Worm (Caenorhabditis elegans): Measurements from ENCODE around the gene T21D12.11.

Gene T21D12.11

DNA sequence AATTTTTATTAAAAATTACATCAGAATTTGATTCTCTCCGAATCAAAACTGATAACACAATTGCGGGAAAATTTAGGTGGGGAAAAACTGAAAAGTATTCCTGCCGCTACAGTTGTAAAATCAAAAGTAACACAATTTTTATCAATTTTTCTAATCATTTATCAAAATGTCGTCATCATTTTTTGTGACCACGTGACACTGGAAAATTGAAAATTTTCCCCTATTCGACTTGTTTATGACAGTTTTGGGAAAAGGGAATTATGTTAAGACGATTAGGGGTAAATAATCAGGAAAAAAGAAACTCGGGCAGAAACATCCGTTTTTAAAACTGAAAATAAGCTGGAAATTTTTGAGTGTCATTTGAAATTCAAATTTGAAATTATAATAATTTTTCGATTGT lies 27.6 kb downstream of the T21D12.11 start (continued):
- TF ChIP-seq ama-1 (optimal IDR thresholded peaks at IDR 0.05) (no peak), nhr-41 (GFP tag; IDR thresholded peaks at IDR 0.05) (no peak), T20F7.1 (GFP tag; optimal IDR thresholded peaks at IDR 0.05) (no peak), ceh-82 (tag; optimal IDR thresholded peaks at IDR 0.05) (no peak), dpl-1 (GFP tag; optimal IDR thresholded peaks at IDR 0.05) (no peak)

DNA sequence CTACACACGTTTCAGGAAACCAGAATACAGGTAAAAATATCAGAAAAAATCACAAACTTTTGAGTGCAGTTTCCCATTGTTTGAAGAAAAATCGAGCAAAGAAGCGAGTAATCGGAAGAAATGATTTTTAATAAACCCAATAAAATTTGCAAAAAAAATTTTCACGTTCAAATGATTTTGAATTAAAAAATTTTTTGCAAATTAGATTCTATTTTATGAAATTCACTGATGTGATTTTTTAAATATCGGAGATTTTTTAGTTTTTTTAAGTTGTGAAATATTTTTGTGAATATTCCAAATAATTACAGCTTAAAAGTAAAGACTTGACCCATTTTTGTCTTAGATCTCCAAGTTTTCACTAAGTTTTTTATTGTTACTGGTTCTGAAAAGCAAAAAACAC lies 29.0 kb downstream of the T21D12.11 start, which contains the start of gene pnp-1:
TSS of gene pnp-1 (minus strand) at position 101 of the 400 bp plus-strand sequence.
- TF ChIP-seq lin-13 (GFP tag; optimal IDR thresholded peaks at IDR 0.05) (no peak), T26A8.4 (GFP tag; IDR thresholded peaks at IDR 0.05) (no peak), D1046.2 (GFP tag; IDR thresholded peaks at IDR 0.05) (no peak), madf-5 (GFP tag; IDR thresholded peaks at IDR 0.05) (no peak), Y105C5A.15 (GFP tag; IDR thresholded peaks at IDR 0.05) (no peak), mep-1 (tag; optimal IDR thresholded peaks at IDR 0.05) (no peak), Y75B8A.6 (GFP tag; IDR thresholded peaks at IDR 0.05) (no peak), unc-39 (tag; optimal IDR thresholded peaks at IDR 0.05) (no peak), nhr-237 (tag; optimal IDR thresholded peaks at IDR 0.05) (no peak), lim-7 (GFP tag; IDR thresholded peaks at IDR 0.05) (no peak)

DNA sequence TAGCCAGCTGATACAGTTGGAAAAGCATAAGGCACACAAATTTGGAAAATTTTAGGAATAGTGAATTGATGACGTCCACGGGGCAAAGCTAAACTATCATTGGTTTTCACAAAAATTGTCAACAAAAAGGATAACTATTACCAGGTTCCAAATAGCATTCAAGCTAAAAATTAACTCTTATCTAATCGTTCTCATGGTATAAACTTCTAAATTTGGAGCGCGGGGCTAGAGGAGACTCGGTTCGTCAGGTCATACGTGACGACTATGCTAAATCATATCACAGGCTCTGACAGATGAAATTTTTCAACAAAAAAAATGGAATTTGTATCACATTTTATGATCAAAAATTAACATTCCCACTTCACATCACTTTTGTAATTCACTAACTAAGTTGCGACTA lies 30.0 kb downstream of the T21D12.11 start:
- TF ChIP-seq nhr-237 (tag; optimal IDR thresholded peaks at IDR 0.05), result no peak
- no peak for TF ChIP-seq php-3 (GFP tag; IDR thresholded peaks at IDR 0.05)
- no peak for TF ChIP-seq T26A8.4 (GFP tag; IDR thresholded peaks at IDR 0.05)
- no peak for TF ChIP-seq spr-3 (GFP tag; optimal IDR thresholded peaks at IDR 0.05)
- no peak for TF ChIP-seq F44E2.7 (GFP tag; IDR thresholded peaks at IDR 0.05)
- no peak for TF ChIP-seq lin-1 (GFP tag; IDR thresholded peaks at IDR 0.05)
- TF ChIP-seq daf-19 (GFP tag; conservative IDR thresholded peaks at IDR 0.05), result no peak
- TF ChIP-seq arid-1 (GFP tag; conservative IDR thresholded peaks at IDR 0.05), result no peak
- TF ChIP-seq ZK546.5 (tag; optimal IDR thresholded peaks at IDR 0.05), result no peak
- TF ChIP-seq hmg-1.1 (GFP tag; IDR thresholded peaks at IDR 0.05), result no peak

DNA sequence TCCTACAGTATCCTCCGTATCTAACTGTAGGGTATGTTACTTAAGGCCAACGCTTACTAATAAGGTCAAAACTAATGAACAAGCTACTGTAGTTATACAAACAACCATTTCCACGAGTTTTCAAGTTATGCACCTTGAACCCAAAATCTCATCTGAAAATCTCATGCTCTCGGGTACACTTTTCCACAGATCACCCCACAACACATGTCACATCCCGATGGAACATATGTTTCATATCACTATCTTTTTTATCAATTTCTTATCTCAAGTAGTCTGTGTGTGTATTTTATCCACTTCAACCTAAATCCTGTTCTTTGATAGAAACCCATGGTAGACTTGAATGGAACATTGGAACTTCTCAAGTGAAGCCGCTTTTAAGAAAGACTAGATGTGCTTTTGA lies 31.1 kb downstream of the T21D12.11 start:
- TF ChIP-seq hlh-30 (tag; optimal IDR thresholded peaks at IDR 0.05; ENCODE audit: insufficient read depth) (peak; percentile 36), mxl-3 (GFP tag; optimal IDR thresholded peaks at IDR 0.05) (peak; percentile 55), hlh-11 (tag; optimal IDR thresholded peaks at IDR 0.05) (peak; percentile 45), nhr-28 (tag; optimal IDR thresholded peaks at IDR 0.05) (peak; percentile 67), unc-62 (GFP tag; optimal IDR thresholded peaks at IDR 0.05 in 1 of 2) (peak in 1 of 2 experiments; percentile 72), unc-62 (tag; optimal IDR thresholded peaks at IDR 0.05) (no peak), ces-1 (GFP tag; optimal IDR thresholded peaks at IDR 0.05) (no peak), D1046.2 (GFP tag; IDR thresholded peaks at IDR 0.05) (no peak)

DNA sequence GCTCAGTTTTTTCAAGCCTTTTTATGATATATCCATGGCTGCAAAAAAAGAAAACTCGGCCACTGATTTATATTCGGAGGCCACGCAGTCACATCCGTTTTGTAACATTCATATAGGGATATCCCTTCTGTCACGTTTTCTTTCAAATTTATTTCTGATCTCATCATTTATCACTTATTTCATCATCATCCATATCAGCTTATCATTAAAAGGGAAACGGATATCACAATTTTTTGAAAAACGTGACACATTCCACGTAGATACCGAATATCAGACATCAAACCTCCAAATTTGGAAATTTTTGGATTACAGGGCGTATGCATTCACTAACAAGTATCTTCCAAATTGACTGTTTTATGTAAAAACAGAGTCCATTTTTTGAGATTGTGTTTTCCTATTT lies 33.5 kb downstream of the T21D12.11 start:
- TF ChIP-seq lin-15B (tag; optimal IDR thresholded peaks at IDR 0.05), result no peak
- no peak for TF ChIP-seq fos-1 (tag; optimal IDR thresholded peaks at IDR 0.05)
- TF ChIP-seq nhr-41 (GFP tag; IDR thresholded peaks at IDR 0.05), result no peak
- peak in 1 of 2 experiments; percentile 85 for TF ChIP-seq unc-62 (GFP tag; optimal IDR thresholded peaks at IDR 0.05 in 1 of 2)
- no peak for TF ChIP-seq unc-62 (tag; optimal IDR thresholded peaks at IDR 0.05)
- TF ChIP-seq D1046.2 (GFP tag; IDR thresholded peaks at IDR 0.05), result no peak
- TF ChIP-seq fkh-10 (GFP tag; optimal IDR thresholded peaks at IDR 0.05), result no peak
- peak; percentile 17 to 67 for TF ChIP-seq mdl-1 (tag; optimal IDR thresholded peaks at IDR 0.05)
- TF ChIP-seq nhr-25 (tag; optimal IDR thresholded peaks at IDR 0.05; ENCODE audit: borderline replicate concordance, insufficient read depth), result no peak
- no peak for TF ChIP-seq duxl-1 (tag; optimal IDR thresholded peaks at IDR 0.05; ENCODE audit: poor library complexity)
- TF ChIP-seq zfp-2 (tag; optimal IDR thresholded peaks at IDR 0.05), result no peak
- TF ChIP-seq daf-8 (GFP tag; IDR thresholded peaks at IDR 0.05), result no peak
- TF ChIP-seq nhr-76 (tag; optimal IDR thresholded peaks at IDR 0.05), result no peak
- no peak for TF ChIP-seq nhr-237 (tag; optimal IDR thresholded peaks at IDR 0.05)
- no peak for TF ChIP-seq nhr-48 (tag; optimal IDR thresholded peaks at IDR 0.05)
- TF ChIP-seq arid-1 (GFP tag; conservative IDR thresholded peaks at IDR 0.05), result no peak
- no peak for TF ChIP-seq T20F7.1 (GFP tag; optimal IDR thresholded peaks at IDR 0.05)
- TF ChIP-seq lin-29 (GFP tag; IDR thresholded peaks at IDR 0.05), result no peak
- no peak for TF ChIP-seq madf-5 (GFP tag; IDR thresholded peaks at IDR 0.05)
- TF ChIP-seq hlh-11 (tag; optimal IDR thresholded peaks at IDR 0.05), result peak; percentile 28
- TF ChIP-seq pha-4 (GFP tag; IDR thresholded peaks at IDR 0.05), result no peak
- no peak for TF ChIP-seq pha-4 (tag; optimal IDR thresholded peaks at IDR 0.05)
- no peak for TF ChIP-seq daf-16 (GFP tag; optimal IDR thresholded peaks at IDR 0.05)
- no peak for TF ChIP-seq daf-16 (tag; optimal IDR thresholded peaks at IDR 0.05)
